Worm (Caenorhabditis elegans) whole organism, L2 larva: ENCODE results near the gene sss-1.
A peak's percentile ranks its signal among the peaks of the same experiment; 100 is the strongest.

Source experiments
- C34F6.9 ChIP-seq: fragments of 150-350 bp; optimal IDR thresholded peaks from 2 replicates; lab custom pipeline; 2014; ENCODE audit warnings: missing biosample characterization, missing genetic modification characterization
- F13H6.1 ChIP-seq: sonication (generic microtip); optimal IDR thresholded peaks from 2 replicates; lab custom pipeline; 2016; ENCODE audit warnings: missing genetic modification characterization, missing compliant biosample characterization
- R02D3.7 ChIP-seq: fragments of 150-350 bp; optimal IDR thresholded peaks from 2 replicates; lab custom pipeline; 2014; ENCODE audit warnings: missing biosample characterization, missing genetic modification characterization
- Y55F3AM.14 ChIP-seq: fragments of 200-800 bp; sonication (Bioruptor generic); optimal IDR thresholded peaks from 2 replicates; lab custom pipeline; 2018; ENCODE audit warnings: mild to moderate bottlenecking, missing genetic modification characterization, missing compliant biosample characterization
- ZK546.5 ChIP-seq: sonication (generic microtip); optimal IDR thresholded peaks from 2 replicates; lab custom pipeline; 2017; ENCODE audit warnings: missing biosample characterization, missing genetic modification characterization
- alr-1 ChIP-seq: fragments of 150-350 bp; optimal IDR thresholded peaks from 2 replicates; lab custom pipeline; 2014; ENCODE audit warnings: missing biosample characterization, missing genetic modification characterization
- aly-2 ChIP-seq: fragments of 150-350 bp; optimal IDR thresholded peaks from 2 replicates; lab custom pipeline; 2014; ENCODE audit warnings: missing biosample characterization, missing genetic modification characterization
- ama-1 ChIP-seq: fragments of 150-350 bp; optimal IDR thresholded peaks from 2 replicates; lab custom pipeline; 2018; ENCODE audit warnings: inconsistent platforms
- blmp-1 ChIP-seq: sonication (generic microtip); optimal IDR thresholded peaks from 2 replicates; lab custom pipeline; 2017; ENCODE audit warnings: missing genetic modification characterization, mild to moderate bottlenecking, missing compliant biosample characterization, antibody characterized with exemption, moderate library complexity; ENCODE audit not compliant: insufficient read depth
- ceh-16 ChIP-seq: fragments of 150-350 bp; optimal IDR thresholded peaks from 2 replicates; lab custom pipeline; 2014; ENCODE audit warnings: missing biosample characterization, missing genetic modification characterization
- ceh-82 ChIP-seq: fragments of 150-350 bp; optimal IDR thresholded peaks from 2 replicates; lab custom pipeline; 2014; ENCODE audit warnings: missing biosample characterization, missing genetic modification characterization
- crh-2 ChIP-seq: sonication (generic microtip); optimal IDR thresholded peaks from 2 replicates; lab custom pipeline; 2017; ENCODE audit warnings: missing biosample characterization, missing genetic modification characterization
- dmd-4 ChIP-seq: sonication (generic microtip); optimal IDR thresholded peaks from 2 replicates; lab custom pipeline; 2017; ENCODE audit warnings: missing biosample characterization, missing genetic modification characterization
- egl-27 ChIP-seq: sonication (generic microtip); optimal IDR thresholded peaks from 3 replicates; lab custom pipeline; 2017; ENCODE audit warnings: missing biosample characterization, missing genetic modification reagents, missing genetic modification characterization
- elt-1 ChIP-seq: fragments of 150-350 bp; optimal IDR thresholded peaks from 2 replicates; lab custom pipeline; 2014; ENCODE audit warnings: missing biosample characterization, missing genetic modification characterization
- elt-3 ChIP-seq: sonication (generic microtip); optimal IDR thresholded peaks from 2 replicates; lab custom pipeline; 2017; ENCODE audit warnings: missing biosample characterization, missing genetic modification characterization
- fos-1 ChIP-seq: fragments of 150-350 bp; optimal IDR thresholded peaks from 2 replicates; lab custom pipeline; 2014; ENCODE audit warnings: missing biosample characterization, missing genetic modification characterization
- gmeb-1 ChIP-seq: fragments of 150-350 bp; optimal IDR thresholded peaks from 2 replicates; lab custom pipeline; 2014; ENCODE audit warnings: missing biosample characterization, missing genetic modification characterization
- lin-11 ChIP-seq: fragments of 150-350 bp; sonication (generic microtip); optimal IDR thresholded peaks from 2 replicates; lab custom pipeline; 2014; ENCODE audit warnings: missing biosample characterization, missing genetic modification characterization, inconsistent platforms, mixed read lengths
- lin-13 ChIP-seq: fragments of 150-350 bp; optimal IDR thresholded peaks from 2 replicates; lab custom pipeline; 2014; ENCODE audit warnings: missing biosample characterization, missing genetic modification reagents, missing genetic modification characterization
- lin-39 ChIP-seq: fragments of 150-350 bp; optimal IDR thresholded peaks from 2 replicates; lab custom pipeline; 2014; ENCODE audit warnings: missing biosample characterization, missing genetic modification reagents, missing genetic modification characterization
- lsy-2 ChIP-seq, 2 experiments: fragments of 150-350 bp in 1 of 2; sonication (generic microtip) in 1 of 2; optimal IDR thresholded peaks; 2 replicates each; lab custom pipeline; 2014 to 2017; ENCODE audit warnings: missing biosample characterization in 2 of 2, missing genetic modification characterization in 2 of 2
- mab-5 ChIP-seq: fragments of 150-350 bp; optimal IDR thresholded peaks from 2 replicates; lab custom pipeline; 2014; ENCODE audit warnings: missing biosample characterization, missing genetic modification characterization
- mbf-1 ChIP-seq: sonication (generic microtip); optimal IDR thresholded peaks from 2 replicates; lab custom pipeline; 2017; ENCODE audit warnings: missing biosample characterization, missing genetic modification characterization
- mdl-1 ChIP-seq, 2 experiments: fragments of 150-350 bp in 1 of 2; sonication (generic microtip) in 1 of 2; optimal IDR thresholded peaks; 2 replicates each; lab custom pipeline; 2017; ENCODE audit warnings: missing biosample characterization in 2 of 2, missing genetic modification characterization in 2 of 2
- nhr-10 ChIP-seq: sonication (generic microtip); optimal IDR thresholded peaks from 2 replicates; lab custom pipeline; 2017; ENCODE audit warnings: missing biosample characterization, missing genetic modification characterization
- nhr-11 ChIP-seq: fragments of 150-350 bp; optimal IDR thresholded peaks from 2 replicates; lab custom pipeline; 2014; ENCODE audit warnings: missing biosample characterization, missing genetic modification characterization
- nhr-12 ChIP-seq: fragments of 150-350 bp; optimal IDR thresholded peaks from 2 replicates; lab custom pipeline; 2014; ENCODE audit warnings: missing biosample characterization, missing genetic modification characterization
- nhr-129 ChIP-seq: fragments of 150-350 bp; optimal IDR thresholded peaks from 2 replicates; lab custom pipeline; 2014; ENCODE audit warnings: missing biosample characterization, missing genetic modification characterization
- nhr-21 ChIP-seq: fragments of 150-350 bp; optimal IDR thresholded peaks from 2 replicates; lab custom pipeline; 2014; ENCODE audit warnings: missing biosample characterization, missing genetic modification characterization
- nhr-23 ChIP-seq: fragments of 150-350 bp; optimal IDR thresholded peaks from 2 replicates; lab custom pipeline; 2014; ENCODE audit warnings: missing biosample characterization, missing genetic modification reagents, missing genetic modification characterization
- nhr-237 ChIP-seq: fragments of 150-350 bp; optimal IDR thresholded peaks from 2 replicates; lab custom pipeline; 2014; ENCODE audit warnings: missing biosample characterization, missing genetic modification characterization
- nhr-25 ChIP-seq: fragments of 150-350 bp; sonication (generic microtip); optimal IDR thresholded peaks from 3 replicates; lab custom pipeline; 2014; ENCODE audit warnings: missing biosample characterization, missing genetic modification characterization
- nhr-6 ChIP-seq: fragments of 150-350 bp; optimal IDR thresholded peaks from 2 replicates; lab custom pipeline; 2014; ENCODE audit warnings: missing biosample characterization, missing genetic modification characterization
- nhr-77 ChIP-seq: fragments of 150-350 bp; optimal IDR thresholded peaks from 2 replicates; lab custom pipeline; 2014; ENCODE audit warnings: missing biosample characterization, missing genetic modification characterization
- peb-1 ChIP-seq: fragments of 150-350 bp; optimal IDR thresholded peaks from 2 replicates; lab custom pipeline; 2014; ENCODE audit warnings: missing biosample characterization, missing genetic modification characterization
- sem-4 ChIP-seq: fragments of 150-350 bp; optimal IDR thresholded peaks from 2 replicates; lab custom pipeline; 2014; ENCODE audit warnings: missing biosample characterization, missing genetic modification reagents, missing genetic modification characterization
- skn-1 ChIP-seq: sonication (generic microtip); optimal IDR thresholded peaks from 2 replicates; lab custom pipeline; 2017; ENCODE audit warnings: missing biosample characterization, missing genetic modification characterization
- sma-3 ChIP-seq: sonication (generic microtip); optimal IDR thresholded peaks from 2 replicates; lab custom pipeline; 2016; ENCODE audit warnings: missing genetic modification reagents, missing genetic modification characterization, missing compliant biosample characterization
- sma-9 ChIP-seq, 2 experiments: fragments of 150-350 bp in 1 of 2; sonication (generic microtip) in 1 of 2; optimal IDR thresholded peaks; 2 replicates each; lab custom pipeline; 2014 to 2016; ENCODE audit warnings: missing genetic modification characterization in 2 of 2, mild to moderate bottlenecking in 1 of 2, missing biosample characterization in 1 of 2, missing compliant biosample characterization in 1 of 2, missing genetic modification reagents in 1 of 2, moderate library complexity in 1 of 2
- snpc-4 ChIP-seq: fragments of 150-350 bp; optimal IDR thresholded peaks from 2 replicates; lab custom pipeline; 2014; ENCODE audit warnings: missing biosample characterization, missing genetic modification characterization
- unc-39 ChIP-seq: fragments of 150-350 bp; optimal IDR thresholded peaks from 2 replicates; lab custom pipeline; 2014; ENCODE audit warnings: missing biosample characterization, missing genetic modification characterization
- unc-55 ChIP-seq: fragments of 150-350 bp; sonication (generic microtip); optimal IDR thresholded peaks from 3 replicates; lab custom pipeline; 2014; ENCODE audit warnings: missing biosample characterization, missing genetic modification reagents, missing genetic modification characterization
- unc-62 ChIP-seq: fragments of 150-350 bp; optimal IDR thresholded peaks from 2 replicates; lab custom pipeline; 2014; ENCODE audit warnings: missing biosample characterization, missing genetic modification reagents, missing genetic modification characterization
- zag-1 ChIP-seq: fragments of 150-350 bp; optimal IDR thresholded peaks from 2 replicates; lab custom pipeline; 2014; ENCODE audit warnings: missing biosample characterization, missing genetic modification characterization
- ztf-1 ChIP-seq: fragments of 200-800 bp; sonication (Bioruptor generic); conservative IDR thresholded peaks from 2 replicates; pipeline ENCODE4 v1.3.6; 2022; ENCODE audit warnings: missing genetic modification characterization, missing compliant biosample characterization
- ztf-11 ChIP-seq: sonication (generic microtip); optimal IDR thresholded peaks from 2 replicates; lab custom pipeline; 2017; ENCODE audit warnings: missing biosample characterization, missing genetic modification characterization
- ztf-4 ChIP-seq: fragments of 150-350 bp; optimal IDR thresholded peaks from 2 replicates; lab custom pipeline; 2014; ENCODE audit warnings: missing biosample characterization, missing genetic modification characterization

Gene sss-1

DNA sequence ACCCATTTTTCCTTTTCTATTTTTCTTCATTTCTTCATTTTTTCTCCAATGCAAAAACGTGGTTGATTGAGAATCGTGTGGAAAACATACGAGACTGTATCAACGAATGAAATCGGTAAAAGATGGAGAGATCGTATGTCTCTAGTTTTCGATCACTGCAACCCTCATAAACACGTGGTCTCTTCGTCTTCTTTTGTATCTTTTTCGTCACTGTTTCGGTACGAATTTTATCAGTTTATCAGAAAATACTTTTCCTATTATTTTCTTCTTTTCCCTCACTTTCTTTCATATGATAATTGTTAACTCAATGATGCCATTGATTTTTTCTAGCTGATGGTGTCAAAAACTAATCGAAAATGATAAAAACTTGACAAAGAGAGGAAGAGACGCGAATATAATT is 17.9 kb downstream of the sss-1 start:
- TF ChIP-seq nhr-23 (tag; lab: Kevin White, UChicago) (no peak), Y55F3AM.14 (GFP tag; lab: Kevin White, UChicago) (no peak), peb-1 (tag; lab: Kevin White, UChicago) (no peak), ceh-16 (tag; lab: Kevin White, UChicago) (no peak), unc-55 (GFP tag; lab: Kevin White, UChicago) (no peak), ztf-1 (no peak), lin-39 (no peak), dmd-4 (tag; lab: Kevin White, UChicago) (no peak), mbf-1 (tag; lab: Kevin White, UChicago) (no peak), aly-2 (tag; lab: Kevin White, UChicago) (no peak), unc-39 (tag; lab: Kevin White, UChicago) (no peak), mab-5 (tag; lab: Kevin White, UChicago) (no peak), elt-3 (no peak), skn-1 (tag; lab: Kevin White, UChicago) (no peak), lin-11 (tag; lab: Kevin White, UChicago) (no peak), C34F6.9 (tag; lab: Kevin White, UChicago) (no peak), nhr-237 (tag; lab: Kevin White, UChicago) (no peak), nhr-10 (no peak), blmp-1 (tag; lab: Kevin White, UChicago) (peak; percentile 79), ztf-11 (tag; lab: Kevin White, UChicago) (no peak), unc-62 (GFP tag; lab: Kevin White, UChicago) (no peak), nhr-6 (tag; lab: Kevin White, UChicago) (no peak), egl-27 (tag; lab: Kevin White, UChicago) (no peak), nhr-11 (no peak), crh-2 (tag; lab: Kevin White, UChicago) (peak; percentile 53), ztf-4 (tag; lab: Kevin White, UChicago) (peak; percentile 45), ama-1 (lab: Kevin White, UChicago) (no peak), lin-13 (GFP tag; lab: Kevin White, UChicago) (no peak), fos-1 (peak; percentile 95), F13H6.1 (tag; lab: Kevin White, UChicago) (no peak), elt-1 (no peak), gmeb-1 (tag; lab: Kevin White, UChicago) (peak; percentile 40), nhr-21 (peak; percentile 75), ZK546.5 (tag; lab: Kevin White, UChicago) (no peak), lsy-2 (tag; optimal IDR thresholded peaks at IDR 0.05; lab: Kevin White, UChicago) (peak in 1 of 2 experiments; percentile 38), sma-9 (GFP tag; optimal IDR thresholded peaks at IDR 0.05; lab: Kevin White, UChicago) (peak; percentile 91), sma-9 (tag; optimal IDR thresholded peaks at IDR 0.05; lab: Kevin White, UChicago) (no peak), nhr-129 (tag; lab: Kevin White, UChicago) (peak; percentile 37), nhr-25 (peak; percentile 81), nhr-12 (tag; lab: Kevin White, UChicago) (no peak), snpc-4 (tag; lab: Kevin White, UChicago) (no peak), R02D3.7 (tag; lab: Kevin White, UChicago) (no peak), ceh-82 (no peak), zag-1 (no peak), mdl-1 (tag; optimal IDR thresholded peaks at IDR 0.05; lab: Kevin White, UChicago) (peak in 1 of 2 experiments; percentile 47), sma-3 (GFP tag; lab: Kevin White, UChicago) (peak; percentile 54), sem-4 (tag; lab: Kevin White, UChicago) (no peak), alr-1 (tag; lab: Kevin White, UChicago) (no peak), nhr-77 (tag; lab: Kevin White, UChicago) (no peak)
- TF ChIP-seq, all 48 proteins: peak for 12
